Fruit fly (Drosophila melanogaster) whole organism, embryonic: ENCODE data around the gene CG3726.

Experiments used
- B-H2 ChIP-seq: fragments of 200-800 bp; sonication (Bioruptor generic); optimal IDR thresholded peaks from 2 replicates; lab custom pipeline; 2018; ENCODE audit warnings: missing biosample characterization, mild to moderate bottlenecking, missing genetic modification characterization
- Bteb2 ChIP-seq: fragments of 200-800 bp; sonication (Bioruptor generic); optimal IDR thresholded peaks from 2 replicates; lab custom pipeline; 2016; ENCODE audit warnings: missing biosample characterization, missing genetic modification characterization
- CG11398 ChIP-seq: fragments of 200-800 bp; sonication (Bioruptor generic); optimal IDR thresholded peaks from 2 replicates; lab custom pipeline; 2016; ENCODE audit warnings: missing biosample characterization, missing genetic modification characterization
- CG11504 ChIP-seq: fragments of 200-800 bp; sonication (Bioruptor generic); optimal IDR thresholded peaks from 3 replicates; lab custom pipeline; 2019; ENCODE audit warnings: missing biosample characterization, mild to moderate bottlenecking, missing genetic modification characterization, moderate library complexity
- CG12104 ChIP-seq: fragments of 200-800 bp; sonication (Bioruptor generic); optimal IDR thresholded peaks from 3 replicates; lab custom pipeline; 2016; ENCODE audit warnings: missing biosample characterization, missing genetic modification characterization
- CG14014 ChIP-seq: fragments of 200-800 bp; sonication (Bioruptor generic); IDR thresholded peaks from 2 replicates; pipeline ENCODE4 v1.3.6; 2022; ENCODE audit warnings: missing biosample characterization, missing genetic modification characterization
- CG15479 ChIP-seq: fragments of 200-800 bp; sonication (Bioruptor generic); optimal IDR thresholded peaks from 3 replicates; lab custom pipeline; 2019; ENCODE audit warnings: missing biosample characterization, mild to moderate bottlenecking, missing genetic modification characterization, moderate library complexity
- CG2129 ChIP-seq: fragments of 200-800 bp; sonication (Bioruptor generic); IDR thresholded peaks from 2 replicates; pipeline ENCODE4 v1.3.6; 2022; ENCODE audit warnings: missing biosample characterization, missing genetic modification characterization; ENCODE audit not compliant: partially characterized antibody
- CG2202 ChIP-seq: fragments of 200-800 bp; sonication (Bioruptor generic); optimal IDR thresholded peaks from 2 replicates; lab custom pipeline; 2018; ENCODE audit warnings: missing biosample characterization, mild to moderate bottlenecking, missing genetic modification characterization
- CG2712 ChIP-seq: fragments of 200-800 bp; optimal IDR thresholded peaks from 3 replicates; lab custom pipeline; 2019; ENCODE audit warnings: missing biosample characterization, mild to moderate bottlenecking, missing genetic modification characterization, moderate library complexity
- CG30403 ChIP-seq: fragments of 200-800 bp; sonication (Bioruptor generic); optimal IDR thresholded peaks from 3 replicates; lab custom pipeline; 2016; ENCODE audit warnings: missing biosample characterization, missing genetic modification characterization
- CG3065 ChIP-seq: fragments of 200-800 bp; sonication (Bioruptor generic); optimal IDR thresholded peaks from 2 replicates; lab custom pipeline; 2016; ENCODE audit warnings: missing biosample characterization, missing genetic modification characterization
- CG31365 ChIP-seq: fragments of 200-800 bp; sonication (Bioruptor generic); optimal IDR thresholded peaks from 2 replicates; lab custom pipeline; 2018; ENCODE audit warnings: missing biosample characterization, mild to moderate bottlenecking, missing genetic modification characterization
- CG4360 ChIP-seq: fragments of 200-800 bp; sonication (Bioruptor generic); IDR thresholded peaks from 2 replicates; pipeline ENCODE4 v1.3.6; 2022; ENCODE audit warnings: missing biosample characterization, missing genetic modification characterization
- CG4424 ChIP-seq: fragments of 200-800 bp; sonication (Bioruptor generic); optimal IDR thresholded peaks from 3 replicates; lab custom pipeline; 2016; ENCODE audit warnings: missing biosample characterization, missing genetic modification characterization
- CG4820 ChIP-seq: fragments of 200-800 bp; sonication (Bioruptor generic); optimal IDR thresholded peaks from 3 replicates; lab custom pipeline; 2016; ENCODE audit warnings: missing biosample characterization, missing genetic modification characterization
- CG6272 ChIP-seq: fragments of 200-800 bp; sonication (Bioruptor generic); IDR thresholded peaks from 2 replicates; pipeline ENCODE4 v1.3.6; 2022; ENCODE audit warnings: missing biosample characterization, missing genetic modification characterization
- CG7372 ChIP-seq: fragments of 200-800 bp; sonication (Bioruptor generic); IDR thresholded peaks from 2 replicates; pipeline ENCODE4 v1.3.6; 2022; ENCODE audit warnings: missing biosample characterization, missing genetic modification characterization
- CG8478 ChIP-seq: fragments of >200 bp; optimal IDR thresholded peaks from 2 replicates; lab custom pipeline; 2018
- CG9609 ChIP-seq: fragments of 200-800 bp; sonication (Bioruptor generic); optimal IDR thresholded peaks from 3 replicates; lab custom pipeline; 2016; ENCODE audit warnings: missing biosample characterization, missing genetic modification characterization
- Deaf1 ChIP-seq: fragments of 200-800 bp; optimal IDR thresholded peaks from 3 replicates; lab custom pipeline; 2019; ENCODE audit warnings: missing biosample characterization, mild to moderate bottlenecking, missing genetic modification characterization, moderate library complexity
- Eip74EF ChIP-seq, 2 experiments: fragments of 200-800 bp in 1 of 2; fragments of >200 bp in 1 of 2; sonication (Bioruptor generic) in 1 of 2; optimal IDR thresholded peaks; 2 replicates each; lab custom pipeline; 2017 to 2019; ENCODE audit warnings: missing biosample characterization in 2 of 2, missing genetic modification characterization in 2 of 2, mild to moderate bottlenecking in 1 of 2, moderate library complexity in 1 of 2
- H2.0 ChIP-seq: fragments of 200-800 bp; sonication (Bioruptor generic); IDR thresholded peaks from 2 replicates; pipeline ENCODE4 v1.3.6; 2022; ENCODE audit warnings: missing biosample characterization, missing genetic modification characterization
- HLH4C ChIP-seq: fragments of 200-800 bp; sonication (Bioruptor generic); IDR thresholded peaks from 3 replicates; pipeline ENCODE4 v1.3.6; 2022; ENCODE audit warnings: missing biosample characterization, missing genetic modification characterization; ENCODE audit not compliant: partially characterized antibody
- Hmx ChIP-seq: fragments of 200-800 bp; sonication (Bioruptor generic); optimal IDR thresholded peaks from 2 replicates; lab custom pipeline; 2016; ENCODE audit warnings: missing biosample characterization, missing genetic modification characterization
- Hr3 ChIP-seq: fragments of 200-800 bp; sonication (Bioruptor generic); optimal IDR thresholded peaks from 3 replicates; lab custom pipeline; 2016; ENCODE audit warnings: missing biosample characterization, missing genetic modification characterization
- Lhr ChIP-seq: fragments of 200-800 bp; sonication (Bioruptor generic); optimal IDR thresholded peaks from 3 replicates; lab custom pipeline; 2017; ENCODE audit warnings: mild to moderate bottlenecking, missing biosample characterization, missing genetic modification reagents, missing genetic modification characterization
- Med ChIP-seq: fragments of 200-800 bp; sonication (Bioruptor generic); peaks from one replicate; lab custom pipeline; 2016; ENCODE audit warnings: missing biosample characterization, missing genetic modification characterization, mild to moderate bottlenecking, inconsistent platforms, moderate library complexity
- NC2α ChIP-seq: fragments of 200-800 bp; sonication (Bioruptor generic); optimal IDR thresholded peaks from 2 replicates; lab custom pipeline; 2016; ENCODE audit warnings: missing biosample characterization, missing genetic modification characterization
- PHDP ChIP-seq: fragments of 200-800 bp; sonication (Bioruptor generic); optimal IDR thresholded peaks from 3 replicates; lab custom pipeline; 2018; ENCODE audit warnings: missing biosample characterization, mild to moderate bottlenecking, missing genetic modification characterization, moderate library complexity
- Pdp1 ChIP-seq, 2 experiments: fragments of 200-800 bp; sonication (Bioruptor generic); optimal IDR thresholded peaks; 3 replicates each; lab custom pipeline; 2016; ENCODE audit warnings: missing biosample characterization in 2 of 2, missing genetic modification characterization in 2 of 2, mild to moderate bottlenecking in 1 of 2, moderate library complexity in 1 of 2
- Stat92E ChIP-seq, 3 experiments: fragments of >200 bp in 2 of 3; fragments of 200-800 bp in 1 of 3; sonication (Bioruptor generic) in 1 of 3; optimal IDR thresholded peaks; 2 replicates each; lab custom pipeline; 2017 to 2019; ENCODE audit warnings: missing biosample characterization in 3 of 3, missing genetic modification characterization in 3 of 3, mild to moderate bottlenecking in 1 of 3, moderate library complexity in 1 of 3
- Xbp1 ChIP-seq: fragments of 200-800 bp; sonication (Bioruptor generic); optimal IDR thresholded peaks from 3 replicates; lab custom pipeline; 2016; ENCODE audit warnings: missing biosample characterization, mild to moderate bottlenecking, missing genetic modification characterization
- corto ChIP-seq: fragments of 200-800 bp; sonication (Bioruptor generic); optimal IDR thresholded peaks from 2 replicates; lab custom pipeline; 2016; ENCODE audit warnings: missing biosample characterization, mild to moderate bottlenecking, missing genetic modification characterization, moderate library complexity
- gcm2 ChIP-seq: fragments of 200-800 bp; sonication (Bioruptor generic); optimal IDR thresholded peaks from 2 replicates; lab custom pipeline; 2016; ENCODE audit warnings: missing biosample characterization, missing genetic modification characterization
- grn ChIP-seq: fragments of 200-800 bp; sonication (Bioruptor generic); optimal IDR thresholded peaks from 3 replicates; lab custom pipeline; 2017; ENCODE audit warnings: missing biosample characterization, missing genetic modification characterization
- jumu ChIP-seq: fragments of 200-800 bp; sonication (Bioruptor generic); optimal IDR thresholded peaks from 3 replicates; lab custom pipeline; 2016; ENCODE audit warnings: missing biosample characterization, missing genetic modification characterization
- lmd ChIP-seq: fragments of 200-800 bp; sonication (Bioruptor generic); IDR thresholded peaks from 2 replicates; pipeline ENCODE4 v1.3.6; 2022; ENCODE audit warnings: missing biosample characterization, missing genetic modification characterization
- mirr ChIP-seq: fragments of 200-800 bp; sonication (Bioruptor generic); optimal IDR thresholded peaks from 3 replicates; lab custom pipeline; 2018; ENCODE audit warnings: missing biosample characterization, mild to moderate bottlenecking, missing genetic modification characterization
- org-1 ChIP-seq: fragments of 200-800 bp; sonication (Bioruptor generic); optimal IDR thresholded peaks from 2 replicates; lab custom pipeline; 2017; ENCODE audit warnings: missing biosample characterization, missing genetic modification characterization
- pzg ChIP-seq: fragments of 200-800 bp; sonication (Bioruptor generic); optimal IDR thresholded peaks from 3 replicates; lab custom pipeline; 2018; ENCODE audit warnings: missing biosample characterization, mild to moderate bottlenecking, missing genetic modification characterization, moderate library complexity
- row ChIP-seq: fragments of 200-800 bp; sonication (Bioruptor generic); IDR thresholded peaks from 3 replicates; pipeline ENCODE4 v1.3.6; 2022; ENCODE audit warnings: missing biosample characterization, missing genetic modification characterization
- schlank ChIP-seq: fragments of 200-800 bp; sonication (Bioruptor generic); optimal IDR thresholded peaks from 2 replicates; lab custom pipeline; 2018; ENCODE audit warnings: missing biosample characterization, mild to moderate bottlenecking, missing genetic modification characterization
- sens ChIP-seq: fragments of 200-800 bp; sonication (Bioruptor generic); peaks from one replicate; lab custom pipeline; 2016; ENCODE audit warnings: missing biosample characterization, missing genetic modification characterization
- sens-2 ChIP-seq: fragments of 200-800 bp; sonication (Bioruptor generic); IDR thresholded peaks from 2 replicates; pipeline ENCODE4 v1.3.6; 2022; ENCODE audit warnings: missing biosample characterization, missing genetic modification characterization
- seq ChIP-seq: fragments of 200-800 bp; sonication (Bioruptor generic); IDR thresholded peaks from 2 replicates; pipeline ENCODE4 v1.3.6; 2022; ENCODE audit warnings: missing biosample characterization, missing genetic modification characterization
- toy ChIP-seq: fragments of 200-800 bp; sonication (Bioruptor generic); IDR thresholded peaks from 2 replicates; pipeline ENCODE4 v1.3.6; 2022; ENCODE audit warnings: missing biosample characterization, missing genetic modification characterization
- unc-4 ChIP-seq: fragments of 200-800 bp; sonication (Bioruptor generic); IDR thresholded peaks from 2 replicates; pipeline ENCODE4 v1.3.6; 2022; ENCODE audit warnings: missing biosample characterization, missing genetic modification characterization; ENCODE audit not compliant: partially characterized antibody
- zfh2 ChIP-seq: fragments of 200-800 bp; sonication (Bioruptor generic); optimal IDR thresholded peaks from 2 replicates; lab custom pipeline; 2016; ENCODE audit warnings: missing biosample characterization, missing genetic modification characterization

The CG3726 gene

DNA sequence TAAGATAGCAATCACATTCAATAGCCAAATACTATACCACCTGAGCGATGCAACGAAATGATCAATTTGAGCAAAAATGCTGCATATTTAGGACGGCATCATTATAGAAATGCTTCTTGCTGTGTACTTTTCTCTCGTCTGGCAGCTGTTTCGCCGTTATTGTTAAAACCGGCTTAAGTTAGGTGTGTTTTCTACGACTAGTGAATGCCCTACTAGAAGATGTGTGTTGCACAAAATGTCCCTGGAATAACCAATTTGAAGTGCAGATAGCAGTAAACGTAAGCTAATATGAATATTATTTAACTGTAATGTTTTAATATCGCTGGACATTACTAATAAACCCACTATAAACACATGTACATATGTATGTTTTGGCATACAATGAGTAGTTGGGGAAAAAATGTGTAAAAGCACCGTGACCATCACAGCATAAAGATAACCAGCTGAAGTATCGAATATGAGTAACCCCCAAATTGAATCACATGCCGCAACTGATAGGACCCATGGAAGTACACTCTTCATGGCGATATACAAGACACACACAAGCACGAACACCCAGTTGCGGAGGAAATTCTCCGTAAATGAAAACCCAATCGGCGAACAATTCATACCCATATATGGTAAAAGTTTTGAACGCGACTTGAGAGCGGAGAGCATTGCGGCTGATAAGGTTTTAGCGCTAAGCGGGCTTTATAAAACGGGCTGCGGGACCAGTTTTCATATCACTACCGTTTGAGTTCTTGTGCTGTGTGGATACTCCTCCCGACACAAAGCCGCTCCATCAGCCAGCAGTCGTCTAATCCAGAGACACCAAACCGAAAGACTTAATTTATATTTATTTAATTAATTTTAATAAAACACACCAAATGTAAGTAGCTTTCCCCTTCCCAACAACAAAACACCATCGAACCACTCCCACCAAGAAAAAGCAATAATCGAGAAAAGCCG, 16.5 kb upstream of the CG3726 start, which contains the start of gene Act5C (continued):
- peak; percentile 93 for TF ChIP-seq PHDP (tag; lab: Kevin White, UChicago)
- peak; percentile 85 for TF ChIP-seq schlank
- peak; percentile 99 for TF ChIP-seq Med (GFP tag; lab: Kevin White, UChicago)
- TF ChIP-seq Deaf1 (tag; lab: Kevin White, UChicago): peak; percentile 64
- peak; percentile 86 for TF ChIP-seq CG7372 (GFP tag; lab: Robert Waterston, UW)
- TF ChIP-seq CG6272: peak; percentile 88
- TF ChIP-seq mirr (GFP tag; lab: Kevin White, UChicago): peak; percentile 77
- peak; percentile 99 for TF ChIP-seq sens
- TF ChIP-seq pzg: peak; percentile 9
- TF ChIP-seq CG4424: peak; percentile 92
- TF ChIP-seq Hr3 (GFP tag; lab: Kevin White, UChicago): peak; percentile 93
- peak; percentile 94 for TF ChIP-seq CG30403 (GFP tag; lab: Kevin White, UChicago)
- peak; percentile 87 for TF ChIP-seq seq (GFP tag; lab: Robert Waterston, UW)
- TF ChIP-seq unc-4: no peak
- peak; percentile 94 for TF ChIP-seq lmd (GFP tag; lab: Robert Waterston, UW)
- peak; percentile 87 for TF ChIP-seq sens-2 (GFP tag; lab: Robert Waterston, UW)
- peak; percentile 70 for TF ChIP-seq CG15479
- no peak for TF ChIP-seq HLH4C
- TF ChIP-seq corto (GFP tag; lab: Kevin White, UChicago): no peak
- peak; percentile 94 to 96 for TF ChIP-seq Pdp1 (GFP tag; optimal IDR thresholded peaks at IDR 0.05; lab: Kevin White, UChicago)
- peak; percentile 86 for TF ChIP-seq Bteb2 (GFP tag; lab: Kevin White, UChicago)
- TF ChIP-seq Xbp1 (GFP tag; lab: Kevin White, UChicago): peak; percentile 94
- no peak for TF ChIP-seq CG8478 (lab: Kevin White, UChicago)
- no peak for TF ChIP-seq CG2129
- TF ChIP-seq Eip74EF (GFP tag; optimal IDR thresholded peaks at IDR 0.05; lab: Kevin White, UChicago): peak in 1 of 2 experiments; percentile 89
- TF ChIP-seq row: peak; percentile 95
- TF ChIP-seq grn (GFP tag; lab: Kevin White, UChicago): peak; percentile 37
- peak; percentile 90 for TF ChIP-seq CG2202 (tag; lab: Kevin White, UChicago)
- TF ChIP-seq B-H2: no peak
- peak; percentile 93 for TF ChIP-seq CG11504 (tag; lab: Kevin White, UChicago)
- peak; percentile 90 for TF ChIP-seq gcm2 (GFP tag; lab: Kevin White, UChicago)
- peak; percentile 70 for TF ChIP-seq Lhr (GFP tag; lab: Kevin White, UChicago)
- peak; percentile 74 for TF ChIP-seq toy (GFP tag; lab: Robert Waterston, UW)
- TF ChIP-seq Stat92E (GFP tag; optimal IDR thresholded peaks at IDR 0.05; lab: Kevin White, UChicago): peak in 1 of 3 experiments; percentile 82
- peak; percentile 92 for TF ChIP-seq CG4820 (GFP tag; lab: Kevin White, UChicago)
- peak; percentile 93 for TF ChIP-seq NC2α (GFP tag; lab: Kevin White, UChicago)
- peak; percentile 94 for TF ChIP-seq CG14014 (GFP tag; lab: Robert Waterston, UW)
- TF ChIP-seq H2.0: peak; percentile 94
- TF ChIP-seq Hmx (GFP tag; lab: Kevin White, UChicago): peak; percentile 67
- peak; percentile 94 for TF ChIP-seq CG11398
- peak; percentile 82 for TF ChIP-seq CG12104 (GFP tag; lab: Kevin White, UChicago)
- peak; percentile 72; the same call in 1 of the 2 replicates for TF ChIP-seq CG4360 (GFP tag; lab: Robert Waterston, UW)
- TF ChIP-seq CG9609 (GFP tag; lab: Kevin White, UChicago): peak; percentile 93
- TF ChIP-seq CG3065 (GFP tag; lab: Kevin White, UChicago): peak; percentile 85
- peak; percentile 93 for TF ChIP-seq org-1 (GFP tag; lab: Kevin White, UChicago)
- TF ChIP-seq CG31365 (tag; lab: Kevin White, UChicago): peak; percentile 86
- peak; percentile 96 for TF ChIP-seq CG2712 (tag; lab: Kevin White, UChicago)
- peak; percentile 91 for TF ChIP-seq zfh2 (GFP tag; lab: Kevin White, UChicago)
- peak; percentile 95 for TF ChIP-seq jumu (GFP tag; lab: Kevin White, UChicago)
